Worm (Caenorhabditis elegans): ENCODE results near the gene marc-5.

- TF ChIP-seq med-1 (GFP tag; optimal IDR thresholded peaks at IDR 0.05; ENCODE audit: insufficient read depth) (no peak), klf-2 (GFP tag; conservative IDR thresholded peaks at IDR 0.05) (no peak), cog-1 (tag; optimal IDR thresholded peaks at IDR 0.05) (no peak), ztf-23 (GFP tag; IDR thresholded peaks at IDR 0.05) (no peak), ref-1 (GFP tag; conservative IDR thresholded peaks at IDR 0.05) (no peak), tab-1 (GFP tag; IDR thresholded peaks at IDR 0.05) (no peak), T22C8.4 (GFP tag; IDR thresholded peaks at IDR 0.05) (no peak)
These were observed 537 bp downstream of the marc-5 start for ce11 chrII:12378793-12379192.
